Fruit fly (Drosophila melanogaster): ENCODE data around the gene schuy.

DNA sequence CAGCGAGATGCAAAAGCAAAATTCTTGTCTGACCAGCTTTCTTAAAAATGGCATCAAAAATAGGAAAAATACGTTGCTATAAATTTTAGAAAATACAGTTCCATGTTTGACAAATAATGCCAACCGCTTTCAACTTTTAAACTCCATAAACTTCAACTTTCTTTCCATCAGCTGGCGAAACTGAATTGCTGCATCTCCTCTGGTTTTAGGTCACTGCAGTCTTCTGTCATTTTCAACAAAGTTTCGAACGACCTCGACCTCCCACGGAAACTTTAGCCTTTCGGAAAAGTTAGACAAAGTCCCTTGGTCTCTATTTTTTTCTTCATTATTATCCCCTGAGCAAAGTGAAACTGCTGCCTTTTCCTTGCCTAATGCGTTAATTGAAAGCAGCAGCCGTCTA lies 30.2 kb upstream of the schuy start, which contains the start of gene CG42263:
- TF ChIP-seq CG3407 (GFP tag; optimal IDR thresholded peaks at IDR 0.05) (no peak), Lpt (GFP tag; optimal IDR thresholded peaks at IDR 0.05) (no peak), kah (GFP tag; optimal IDR thresholded peaks at IDR 0.05) (no peak), h (optimal IDR thresholded peaks at IDR 0.05) (no peak), Pdp1 (GFP tag; optimal IDR thresholded peaks at IDR 0.05) (no peak), CG13287 (GFP tag; IDR thresholded peaks at IDR 0.05; ENCODE audit: partially characterized antibody) (no peak), CG7745 (tag; optimal IDR thresholded peaks at IDR 0.05) (no peak), trh (GFP tag; optimal IDR thresholded peaks at IDR 0.05) (no peak), CG6813 (GFP tag; optimal IDR thresholded peaks at IDR 0.05) (no peak)

All from whole organism, embryonic.